Fruit fly (Drosophila melanogaster): Measurements from ENCODE around the gene Mettl3.

DNA sequence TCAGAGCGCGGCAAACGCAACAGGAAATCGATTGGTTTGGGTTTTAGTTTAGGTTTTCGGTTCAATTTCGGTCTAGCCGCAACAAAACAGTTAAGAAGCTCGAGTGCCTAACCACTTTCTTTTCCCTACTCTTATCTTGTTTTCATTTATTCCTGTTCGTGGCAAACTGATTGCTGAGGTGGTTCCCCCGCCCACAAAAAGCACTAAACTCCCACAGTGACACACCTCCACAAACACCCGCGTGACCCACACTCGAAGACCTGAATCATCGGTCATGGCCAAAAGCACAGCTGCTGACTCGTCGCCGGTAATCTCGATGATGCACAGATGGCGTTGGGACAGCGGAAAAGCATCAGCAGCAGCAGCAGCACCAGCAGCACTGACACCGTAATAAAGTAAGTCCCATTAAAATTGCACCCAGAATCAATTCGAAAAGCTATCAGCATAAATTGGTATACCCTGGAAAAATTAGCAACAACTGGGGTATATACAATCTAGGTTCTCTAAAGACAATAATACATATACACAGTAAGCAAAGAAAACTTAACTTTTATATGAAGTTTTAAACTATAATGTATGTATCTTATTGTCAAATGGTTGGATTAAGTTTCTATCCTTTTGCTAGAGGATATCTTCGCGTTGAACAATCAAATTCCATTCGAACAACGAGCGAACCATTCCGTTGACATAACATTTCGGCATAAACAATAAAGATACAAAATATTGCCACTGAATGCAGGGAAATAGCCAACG lies 6.1 kb upstream of the Mettl3 start:
- TF ChIP-seq Bdp1 (GFP tag; optimal IDR thresholded peaks at IDR 0.05) (no peak), CG11247 (GFP tag; IDR thresholded peaks at IDR 0.05) (no peak), CrebB (tag; optimal IDR thresholded peaks at IDR 0.05) (no peak), al (GFP tag; IDR thresholded peaks at IDR 0.05) (no peak), Hand (GFP tag; optimal IDR thresholded peaks at IDR 0.05) (no peak), CG4328 (GFP tag; optimal IDR thresholded peaks at IDR 0.05) (no peak), CG13894 (tag; optimal IDR thresholded peaks at IDR 0.05) (no peak), p53 (GFP tag; optimal IDR thresholded peaks at IDR 0.05) (no peak), CG15011 (GFP tag; optimal IDR thresholded peaks at IDR 0.05) (no peak), CG6683 (GFP tag; optimal IDR thresholded peaks at IDR 0.05) (no peak), CG16815 (GFP tag; optimal IDR thresholded peaks at IDR 0.05) (no peak)

Measured in whole organism, embryonic.